Worm (Caenorhabditis elegans) whole organism, L1 larva: ENCODE data around the gene C14F11.7.

Experiments used
- aly-2 ChIP-seq: fragments of 150-350 bp; optimal IDR thresholded peaks from 2 replicates; lab custom pipeline; 2014; ENCODE audit warnings: missing biosample characterization, missing genetic modification characterization
- ama-1 ChIP-seq: fragments of 150-350 bp; optimal IDR thresholded peaks from 2 replicates; lab custom pipeline; 2014
- efl-1 ChIP-seq, 4 experiments: fragments of 150-350 bp; optimal IDR thresholded peaks in 3 of 4; peaks in 1 of 4; 1 replicate in 1 of 4; 2 replicates in 3 of 4; lab custom pipeline; 2014; ENCODE audit warnings: missing biosample characterization in 2 of 4, missing genetic modification characterization in 2 of 4, missing genetic modification reagents in 2 of 4
- fkh-8 ChIP-seq: sonication (generic microtip); optimal IDR thresholded peaks from 2 replicates; lab custom pipeline; 2016; ENCODE audit warnings: mild to moderate bottlenecking, missing genetic modification characterization, missing compliant biosample characterization
- lin-13 ChIP-seq: fragments of 150-350 bp; optimal IDR thresholded peaks from 2 replicates; lab custom pipeline; 2014; ENCODE audit warnings: missing biosample characterization, missing genetic modification reagents, missing genetic modification characterization
- mep-1 ChIP-seq: fragments of 150-350 bp; optimal IDR thresholded peaks from 2 replicates; lab custom pipeline; 2014; ENCODE audit warnings: missing biosample characterization, missing genetic modification characterization
- nhr-12 ChIP-seq: sonication (generic microtip); optimal IDR thresholded peaks from 2 replicates; lab custom pipeline; 2017; ENCODE audit warnings: missing biosample characterization, missing genetic modification characterization
- skn-1 ChIP-seq: fragments of 150-350 bp; optimal IDR thresholded peaks from 2 replicates; lab custom pipeline; 2014; ENCODE audit warnings: missing biosample characterization, missing genetic modification characterization
- snpc-4 ChIP-seq: fragments of 150-350 bp; optimal IDR thresholded peaks from 2 replicates; lab custom pipeline; 2014; ENCODE audit warnings: missing biosample characterization, missing genetic modification characterization
- tlp-1 ChIP-seq: fragments of 150-350 bp; optimal IDR thresholded peaks from 2 replicates; lab custom pipeline; 2014; ENCODE audit warnings: missing biosample characterization, missing genetic modification characterization
- zag-1 ChIP-seq: fragments of 150-350 bp; optimal IDR thresholded peaks from 2 replicates; lab custom pipeline; 2014; ENCODE audit warnings: missing biosample characterization, missing genetic modification characterization

DNA sequence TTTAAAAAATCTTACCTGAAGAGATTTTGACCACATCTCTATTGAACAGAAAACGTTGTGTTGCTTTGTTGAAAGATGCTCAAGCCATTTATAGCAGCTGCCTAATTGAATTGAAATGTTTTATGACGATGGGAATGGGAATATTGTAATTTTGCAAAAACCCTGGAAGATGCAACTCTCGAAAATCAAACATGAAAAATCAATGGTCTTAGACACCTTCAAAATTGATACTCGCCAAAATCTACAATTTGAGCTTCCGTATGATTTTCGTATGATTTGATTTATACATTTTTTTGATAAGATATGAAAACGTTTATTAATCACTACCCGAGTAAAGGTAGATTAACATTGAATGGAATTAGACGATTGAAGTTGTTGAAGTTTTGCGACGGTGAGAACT, at the start of gene C14F11.7:
- no peak for TF ChIP-seq ama-1 (lab: Kevin White, UChicago)
- no peak for TF ChIP-seq efl-1 (optimal IDR thresholded peaks at IDR 0.05; lab: Kevin White, UChicago)
- no peak for TF ChIP-seq efl-1 (GFP tag; optimal IDR thresholded peaks at IDR 0.05 in 1 of 2; lab: Kevin White, UChicago)
- no peak for TF ChIP-seq lin-13
- TF ChIP-seq aly-2 (tag; lab: Kevin White, UChicago) = no peak
- no peak for TF ChIP-seq nhr-12
- TF ChIP-seq tlp-1 (tag; lab: Kevin White, UChicago) = no peak
- TF ChIP-seq snpc-4 (tag; lab: Kevin White, UChicago) = no peak
- no peak for TF ChIP-seq zag-1 (tag; lab: Kevin White, UChicago)
- TF ChIP-seq fkh-8 (tag; lab: Kevin White, UChicago) = no peak
- TF ChIP-seq mep-1 = no peak
- no peak for TF ChIP-seq skn-1
